Worm (Caenorhabditis elegans) whole organism, L4/young adult: ENCODE measurements around the gene F52G3.5.

Experiments used
- W03F9.2 ChIP-seq: fragments of 150-350 bp; optimal IDR thresholded peaks from 2 replicates; lab custom pipeline; 2014; ENCODE audit warnings: missing biosample characterization, missing genetic modification characterization
- dao-5 ChIP-seq: sonication (generic microtip); optimal IDR thresholded peaks from 2 replicates; lab custom pipeline; 2016; ENCODE audit warnings: missing genotype, missing genetic modification characterization, moderate library complexity, missing compliant biosample characterization
- him-1 ChIP-seq: sonication (generic microtip); optimal IDR thresholded peaks from 2 replicates; lab custom pipeline; 2016; ENCODE audit warnings: missing genotype, missing genetic modification reagents, missing genetic modification characterization, missing compliant biosample characterization

- no peak for TF ChIP-seq him-1 (tag; lab: Kevin White, UChicago)
- TF ChIP-seq W03F9.2 = no peak
- TF ChIP-seq dao-5 (tag; lab: Kevin White, UChicago) = no peak
Observed at ce11 chrX:16967813-16968212, 8.1 kb downstream of the F52G3.5 start.
